Fruit fly (Drosophila melanogaster): ENCODE data around the gene CG10984.

CG10984 gene

dm6 chr3L:12734550-12735012 lies 15.3 kb upstream of the CG10984 start, which contains the start of the genes SmD1 and Ptp69D:
Gene SmD1, minus strand, starts transcription at chr3L:12734611.
Gene Ptp69D, plus strand, starts transcription at chr3L:12734945.
- TF ChIP-seq CG3032 (tag; optimal IDR thresholded peaks at IDR 0.05) (peak; percentile 33), CG10631 (GFP tag; optimal IDR thresholded peaks at IDR 0.05) (peak; percentile 63), acj6 (GFP tag; optimal IDR thresholded peaks at IDR 0.05) (peak; percentile 24), Hr4 (GFP tag; optimal IDR thresholded peaks at IDR 0.05) (peak; percentile 13), esn (GFP tag; optimal IDR thresholded peaks at IDR 0.05) (no peak)

- TF ChIP-seq CG31627 (GFP tag; optimal IDR thresholded peaks at IDR 0.05) (no peak), cyc (GFP tag; optimal IDR thresholded peaks at IDR 0.05) (no peak), Lpt (GFP tag; optimal IDR thresholded peaks at IDR 0.05) (no peak)
Observed at dm6 chr3L:12735707-12736106, 14.2 kb upstream of the CG10984 start.

dm6 chr3L:12741608-12742007 lies 8.3 kb upstream of the CG10984 start, which contains the start of gene CG32112:
Gene CG32112, plus strand, starts transcription at chr3L:12741718.
- no peak for TF ChIP-seq Smox (GFP tag; optimal IDR thresholded peaks at IDR 0.05)
- TF ChIP-seq esn (GFP tag; optimal IDR thresholded peaks at IDR 0.05): peak; percentile 44
- peak; percentile 1 for TF ChIP-seq Hr4 (GFP tag; optimal IDR thresholded peaks at IDR 0.05)

- no peak for TF ChIP-seq CG6854 (GFP tag; optimal IDR thresholded peaks at IDR 0.05)
- TF ChIP-seq Sox102F (GFP tag; optimal IDR thresholded peaks at IDR 0.05): no peak
- peak; percentile 2 for TF ChIP-seq esn (GFP tag; optimal IDR thresholded peaks at IDR 0.05)
Observed at dm6 chr3L:12745121-12745770, 4.7 kb upstream of the CG10984 start, which contains the start of gene CG32109. Gene CG32109, plus strand, starts transcription at chr3L:12745344.

dm6 chr3L:12746241-12746640 lies 3.7 kb upstream of the CG10984 start:
- no peak for TF ChIP-seq pdm3 (GFP tag; optimal IDR thresholded peaks at IDR 0.05)
- TF ChIP-seq CG3919 (GFP tag; optimal IDR thresholded peaks at IDR 0.05): no peak

- no peak for TF ChIP-seq CG6808 (GFP tag; optimal IDR thresholded peaks at IDR 0.05)
- TF ChIP-seq CG8632 (GFP tag; optimal IDR thresholded peaks at IDR 0.05): no peak
- TF ChIP-seq CG32006 (GFP tag; optimal IDR thresholded peaks at IDR 0.05): no peak
- no peak for TF ChIP-seq fd59A (GFP tag; optimal IDR thresholded peaks at IDR 0.05)
- TF ChIP-seq acj6 (GFP tag; optimal IDR thresholded peaks at IDR 0.05): no peak
- no peak for TF ChIP-seq Lpt (GFP tag; optimal IDR thresholded peaks at IDR 0.05)
- no peak for TF ChIP-seq Gug (GFP tag; IDR thresholded peaks at IDR 0.05)
- TF ChIP-seq CG6854 (GFP tag; optimal IDR thresholded peaks at IDR 0.05): no peak
- no peak for TF ChIP-seq CG15336 (GFP tag; IDR thresholded peaks at IDR 0.05)
- TF ChIP-seq lz (GFP tag; optimal IDR thresholded peaks at IDR 0.05): no peak
- TF ChIP-seq Sox15 (GFP tag; optimal IDR thresholded peaks at IDR 0.05): no peak
- TF ChIP-seq OdsH (GFP tag; optimal IDR thresholded peaks at IDR 0.05): no peak
- no peak for TF ChIP-seq dac (GFP tag; optimal IDR thresholded peaks at IDR 0.05)
- no peak for TF ChIP-seq topi (GFP tag; optimal IDR thresholded peaks at IDR 0.05)
- no peak for TF ChIP-seq vri (GFP tag; optimal IDR thresholded peaks at IDR 0.05)
- TF ChIP-seq dsx (GFP tag; optimal IDR thresholded peaks at IDR 0.05; ENCODE audit: poor library complexity, severe bottlenecking): no peak
- no peak for TF ChIP-seq Eip78C (GFP tag)
- no peak for TF ChIP-seq Met (GFP tag; optimal IDR thresholded peaks at IDR 0.05)
Observed at dm6 chr3L:12748711-12749566, 980 bp upstream of the CG10984 start.
